Fruit fly (Drosophila melanogaster): ENCODE measurements around the gene Sf3b5.
A peak's percentile ranks its signal among the peaks of the same experiment; 100 is the strongest.

Sf3b5 gene

dm6 chr3R:9054442-9055118 lies 39.4 kb upstream of the Sf3b5 start:
- TF ChIP-seq CG18476 (GFP tag; optimal IDR thresholded peaks at IDR 0.05) (peak; percentile 36), CG13296 (GFP tag; optimal IDR thresholded peaks at IDR 0.05) (peak; percentile 68), gce (GFP tag; IDR thresholded peaks at IDR 0.05) (no peak), CG1024 (GFP tag; IDR thresholded peaks at IDR 0.05) (no peak), tgo (GFP tag; IDR thresholded peaks at IDR 0.05) (no peak), dpn (GFP tag; optimal IDR thresholded peaks at IDR 0.05) (peak; percentile 12 to 59), vfl (GFP tag; optimal IDR thresholded peaks at IDR 0.05) (peak; percentile 71), cato (GFP tag; optimal IDR thresholded peaks at IDR 0.05; ENCODE audit: borderline replicate concordance) (peak; percentile 51), ind (GFP tag; optimal IDR thresholded peaks at IDR 0.05) (peak; percentile 61), fu2 (GFP tag; optimal IDR thresholded peaks at IDR 0.05) (no peak), CG10209 (GFP tag; optimal IDR thresholded peaks at IDR 0.05) (peak; percentile 71), CG16815 (GFP tag; optimal IDR thresholded peaks at IDR 0.05) (peak; percentile 49), CrebB (tag; optimal IDR thresholded peaks at IDR 0.05) (peak; percentile 72), dati (GFP tag; IDR thresholded peaks at IDR 0.05) (no peak), CG2875 (GFP tag; optimal IDR thresholded peaks at IDR 0.05) (peak; percentile 40), Trl (optimal IDR thresholded peaks at IDR 0.05) (peak; percentile 28 to 87), Trl (GFP tag; optimal IDR thresholded peaks at IDR 0.05) (no peak), CG12071 (GFP tag; optimal IDR thresholded peaks at IDR 0.05) (peak; percentile 43), CG4820 (GFP tag; optimal IDR thresholded peaks at IDR 0.05) (peak; percentile 54), YL-1 (GFP tag; optimal IDR thresholded peaks at IDR 0.05) (no peak), tll (GFP tag; optimal IDR thresholded peaks at IDR 0.05) (peak in 1 of 2 experiments; percentile 51), CG4854 (GFP tag; optimal IDR thresholded peaks at IDR 0.05) (peak; percentile 2), Xbp1 (GFP tag; optimal IDR thresholded peaks at IDR 0.05) (peak; percentile 81), CG4424 (GFP tag; optimal IDR thresholded peaks at IDR 0.05) (peak; percentile 71), CG15011 (GFP tag; optimal IDR thresholded peaks at IDR 0.05) (peak; percentile 60), Meics (GFP tag; optimal IDR thresholded peaks at IDR 0.05) (peak; percentile 78), CkIIα-i1 (GFP tag; IDR thresholded peaks at IDR 0.05) (no peak), Oli (tag; optimal IDR thresholded peaks at IDR 0.05) (peak; percentile 50), ATbp (GFP tag; optimal IDR thresholded peaks at IDR 0.05) (peak; percentile 76), CG12219 (GFP tag; optimal IDR thresholded peaks at IDR 0.05) (peak; percentile 61), crp (GFP tag; optimal IDR thresholded peaks at IDR 0.05) (peak in 1 of 2 experiments; percentile 42), CG15601 (tag; optimal IDR thresholded peaks at IDR 0.05) (peak; percentile 46), Vsx1 (GFP tag; optimal IDR thresholded peaks at IDR 0.05) (peak; percentile 1), CG7357 (GFP tag; IDR thresholded peaks at IDR 0.05) (peak; percentile 49; the same call in 1 of the 3 replicates), ewg (GFP tag; optimal IDR thresholded peaks at IDR 0.05) (peak; percentile 36), CG18599 (GFP tag; optimal IDR thresholded peaks at IDR 0.05) (peak; percentile 89), CG14050 (GFP tag; IDR thresholded peaks at IDR 0.05) (no peak), CG15269 (tag; optimal IDR thresholded peaks at IDR 0.05) (peak; percentile 80), CG8388 (GFP tag; optimal IDR thresholded peaks at IDR 0.05) (peak; percentile 53), CG12391 (tag; optimal IDR thresholded peaks at IDR 0.05) (peak; percentile 78), CG5245 (GFP tag; optimal IDR thresholded peaks at IDR 0.05) (peak; percentile 43), CG18619 (GFP tag; optimal IDR thresholded peaks at IDR 0.05) (peak; percentile 62), trem (tag; optimal IDR thresholded peaks at IDR 0.05) (peak; percentile 13), abd-A (tag; optimal IDR thresholded peaks at IDR 0.05) (peak; percentile 95), CG3407 (GFP tag; optimal IDR thresholded peaks at IDR 0.05) (peak; percentile 58), Bdp1 (GFP tag; optimal IDR thresholded peaks at IDR 0.05) (no peak), CG6813 (GFP tag; optimal IDR thresholded peaks at IDR 0.05) (peak; percentile 70), CG12769 (tag; optimal IDR thresholded peaks at IDR 0.05) (peak; percentile 94)

All from whole organism, embryonic.